Fruit fly (Drosophila melanogaster) whole organism, embryonic: ENCODE data around the gene CG10089.
A peak's percentile ranks its signal among the peaks of the same experiment; 100 is the strongest.

ENCODE experiments used
- Bteb2 ChIP-seq: fragments of 200-800 bp; sonication (Bioruptor generic); optimal IDR thresholded peaks from 2 replicates; lab custom pipeline; 2016; ENCODE audit warnings: missing biosample characterization, missing genetic modification characterization
- CG10267 ChIP-seq: fragments of 200-800 bp; sonication (Bioruptor generic); optimal IDR thresholded peaks from 2 replicates; lab custom pipeline; 2018; ENCODE audit warnings: missing biosample characterization, mild to moderate bottlenecking, missing genetic modification characterization, moderate library complexity
- CG11456 ChIP-seq: fragments of 200-800 bp; sonication (Bioruptor generic); IDR thresholded peaks from 3 replicates; pipeline ENCODE4 v1.3.6; 2022; ENCODE audit warnings: missing biosample characterization, missing genetic modification characterization
- CG12391 ChIP-seq: fragments of 200-800 bp; sonication (Bioruptor generic); optimal IDR thresholded peaks from 3 replicates; lab custom pipeline; 2018; ENCODE audit warnings: missing biosample characterization, mild to moderate bottlenecking, missing genetic modification characterization, moderate library complexity
- CG13287 ChIP-seq: fragments of 200-800 bp; sonication (Bioruptor generic); IDR thresholded peaks from 2 replicates; pipeline ENCODE4 v1.3.6; 2022; ENCODE audit warnings: missing biosample characterization, missing genetic modification characterization; ENCODE audit not compliant: partially characterized antibody
- CG13624 ChIP-seq: fragments of 200-800 bp; sonication (Bioruptor generic); optimal IDR thresholded peaks from 2 replicates; lab custom pipeline; 2016; ENCODE audit warnings: missing biosample characterization, missing genetic modification characterization
- CG14860 ChIP-seq: fragments of 200-800 bp; sonication (Bioruptor generic); IDR thresholded peaks from 3 replicates; pipeline ENCODE4 v1.3.6; 2022; ENCODE audit warnings: missing biosample characterization, missing genetic modification characterization; ENCODE audit not compliant: partially characterized antibody
- CG17186 ChIP-seq: fragments of 200-800 bp; sonication (Bioruptor generic); optimal IDR thresholded peaks from 3 replicates; lab custom pipeline; 2017; ENCODE audit warnings: missing biosample characterization, missing genetic modification reagents, missing genetic modification characterization
- CG17829 ChIP-seq: fragments of 200-800 bp; optimal IDR thresholded peaks from 2 replicates; lab custom pipeline; 2019; ENCODE audit warnings: missing biosample characterization, mild to moderate bottlenecking, missing genetic modification characterization, moderate library complexity
- CG34224 ChIP-seq: fragments of 200-800 bp; sonication (Bioruptor generic); IDR thresholded peaks from 3 replicates; pipeline ENCODE4 v1.3.6; 2022; ENCODE audit warnings: missing biosample characterization, missing genetic modification characterization; ENCODE audit not compliant: partially characterized antibody
- CG4360 ChIP-seq: fragments of 200-800 bp; sonication (Bioruptor generic); IDR thresholded peaks from 2 replicates; pipeline ENCODE4 v1.3.6; 2022; ENCODE audit warnings: missing biosample characterization, missing genetic modification characterization
- CG4617 ChIP-seq: fragments of 200-800 bp; sonication (Bioruptor generic); optimal IDR thresholded peaks from 3 replicates; lab custom pipeline; 2016; ENCODE audit warnings: missing biosample characterization, missing genetic modification characterization, borderline replicate concordance
- CG7928 ChIP-seq: fragments of 200-800 bp; sonication (Bioruptor generic); optimal IDR thresholded peaks from 2 replicates; lab custom pipeline; 2017; ENCODE audit warnings: missing biosample characterization, mild to moderate bottlenecking, missing genetic modification characterization
- CHES-1-like ChIP-seq: fragments of 200-800 bp; sonication (Bioruptor generic); optimal IDR thresholded peaks from 2 replicates; lab custom pipeline; 2016; ENCODE audit warnings: missing biosample characterization, missing genetic modification characterization
- D19A ChIP-seq: fragments of 200-800 bp; optimal IDR thresholded peaks from 3 replicates; lab custom pipeline; 2019; ENCODE audit warnings: missing biosample characterization, mild to moderate bottlenecking, missing genetic modification characterization, moderate library complexity
- Deaf1 ChIP-seq: fragments of 200-800 bp; optimal IDR thresholded peaks from 3 replicates; lab custom pipeline; 2019; ENCODE audit warnings: missing biosample characterization, mild to moderate bottlenecking, missing genetic modification characterization, moderate library complexity
- Dip2 ChIP-seq: fragments of 200-800 bp; sonication (Bioruptor generic); IDR thresholded peaks from 2 replicates; pipeline ENCODE4 v1.3.6; 2022; ENCODE audit warnings: missing biosample characterization, missing genetic modification characterization
- Dref ChIP-seq: fragments of 200-800 bp; sonication (Bioruptor generic); IDR thresholded peaks from 2 replicates; pipeline ENCODE4 v1.3.6; 2022; ENCODE audit warnings: missing biosample characterization, missing genetic modification characterization
- E2f2 ChIP-seq: fragments of 200-800 bp; sonication (Bioruptor generic); IDR thresholded peaks from 2 replicates; pipeline ENCODE4 v1.3.6; 2022; ENCODE audit warnings: missing biosample characterization, missing genetic modification characterization
- H2.0 ChIP-seq: fragments of 200-800 bp; sonication (Bioruptor generic); IDR thresholded peaks from 2 replicates; pipeline ENCODE4 v1.3.6; 2022; ENCODE audit warnings: missing biosample characterization, missing genetic modification characterization
- Hsf ChIP-seq: fragments of 200-800 bp; sonication (Bioruptor generic); optimal IDR thresholded peaks from 3 replicates; lab custom pipeline; 2016; ENCODE audit warnings: missing biosample characterization, missing genetic modification characterization
- Lhr ChIP-seq: fragments of 200-800 bp; sonication (Bioruptor generic); optimal IDR thresholded peaks from 3 replicates; lab custom pipeline; 2017; ENCODE audit warnings: mild to moderate bottlenecking, missing biosample characterization, missing genetic modification reagents, missing genetic modification characterization
- Med ChIP-seq: fragments of 200-800 bp; sonication (Bioruptor generic); peaks from one replicate; lab custom pipeline; 2016; ENCODE audit warnings: missing biosample characterization, missing genetic modification characterization, mild to moderate bottlenecking, inconsistent platforms, moderate library complexity
- Mes4 ChIP-seq: fragments of 200-800 bp; sonication (Bioruptor generic); optimal IDR thresholded peaks from 2 replicates; lab custom pipeline; 2016; ENCODE audit warnings: missing biosample characterization, missing genetic modification characterization
- Myb ChIP-seq: fragments of 200-800 bp; sonication (Bioruptor generic); optimal IDR thresholded peaks from 2 replicates; lab custom pipeline; 2016; ENCODE audit warnings: missing biosample characterization, missing genetic modification characterization
- NK7.1 ChIP-seq: fragments of 200-800 bp; sonication (Bioruptor generic); optimal IDR thresholded peaks from 3 replicates; lab custom pipeline; 2016; ENCODE audit warnings: missing biosample characterization, missing genetic modification characterization
- Pdp1 ChIP-seq, 2 experiments: fragments of 200-800 bp; sonication (Bioruptor generic); optimal IDR thresholded peaks; 3 replicates each; lab custom pipeline; 2016; ENCODE audit warnings: missing biosample characterization in 2 of 2, missing genetic modification characterization in 2 of 2, mild to moderate bottlenecking in 1 of 2, moderate library complexity in 1 of 2
- Six4 ChIP-seq: fragments of 200-800 bp; sonication (Bioruptor generic); optimal IDR thresholded peaks from 2 replicates; lab custom pipeline; 2016; ENCODE audit warnings: missing biosample characterization, missing genetic modification characterization
- Spps ChIP-seq: fragments of 200-800 bp; sonication (Bioruptor generic); optimal IDR thresholded peaks from 2 replicates; lab custom pipeline; 2018; ENCODE audit warnings: missing biosample characterization, mild to moderate bottlenecking, missing genetic modification characterization
- Xbp1 ChIP-seq: fragments of 200-800 bp; sonication (Bioruptor generic); optimal IDR thresholded peaks from 3 replicates; lab custom pipeline; 2016; ENCODE audit warnings: missing biosample characterization, mild to moderate bottlenecking, missing genetic modification characterization
- YL-1 ChIP-seq: fragments of 200-800 bp; sonication (Bioruptor generic); optimal IDR thresholded peaks from 3 replicates; lab custom pipeline; 2017; ENCODE audit warnings: missing biosample characterization, mild to moderate bottlenecking, missing genetic modification characterization
- fd102C ChIP-seq: fragments of 200-800 bp; sonication (Bioruptor generic); optimal IDR thresholded peaks from 2 replicates; lab custom pipeline; 2018; ENCODE audit warnings: missing biosample characterization, mild to moderate bottlenecking, missing genetic modification characterization, moderate library complexity
- fd3F ChIP-seq: fragments of 200-800 bp; sonication (Bioruptor generic); optimal IDR thresholded peaks from 2 replicates; lab custom pipeline; 2018; ENCODE audit warnings: missing biosample characterization, mild to moderate bottlenecking, missing genetic modification characterization, moderate library complexity
- fu2 ChIP-seq: fragments of 200-800 bp; sonication (Bioruptor generic); optimal IDR thresholded peaks from 2 replicates; lab custom pipeline; 2016; ENCODE audit warnings: missing biosample characterization, missing genetic modification characterization
- klu ChIP-seq: fragments of 200-800 bp; sonication (Bioruptor generic); IDR thresholded peaks from 2 replicates; pipeline ENCODE4 v1.3.6; 2022; ENCODE audit warnings: missing biosample characterization, missing genetic modification characterization
- sob ChIP-seq: fragments of 200-800 bp; sonication (Bioruptor generic); IDR thresholded peaks from 2 replicates; pipeline ENCODE4 v1.3.6; 2022; ENCODE audit warnings: missing biosample characterization, missing genetic modification characterization
- unc-4 ChIP-seq: fragments of 200-800 bp; sonication (Bioruptor generic); IDR thresholded peaks from 2 replicates; pipeline ENCODE4 v1.3.6; 2022; ENCODE audit warnings: missing biosample characterization, missing genetic modification characterization; ENCODE audit not compliant: partially characterized antibody
- zfh2 ChIP-seq: fragments of 200-800 bp; sonication (Bioruptor generic); optimal IDR thresholded peaks from 2 replicates; lab custom pipeline; 2016; ENCODE audit warnings: missing biosample characterization, missing genetic modification characterization

CG10089 gene

dm6 chr3L:13442400-13442799, 32.2 kb downstream of the CG10089 start, which contains the start of gene cmb (continued):
- TF ChIP-seq CG7928 (GFP tag; lab: Kevin White, UChicago) (peak; percentile 94), zfh2 (no peak), Six4 (GFP tag; lab: Kevin White, UChicago) (no peak), CG11456 (no peak), H2.0 (GFP tag; lab: Robert Waterston, UW) (no peak), Dip2 (GFP tag; lab: Robert Waterston, UW) (no peak), Lhr (peak; percentile 17), Spps (tag; lab: Kevin White, UChicago) (no peak), Hsf (GFP tag; lab: Kevin White, UChicago) (no peak), Myb (GFP tag; lab: Kevin White, UChicago) (peak; percentile 35), fd102C (GFP tag; lab: Kevin White, UChicago) (no peak), CHES-1-like (GFP tag; lab: Kevin White, UChicago) (no peak), Med (GFP tag; lab: Kevin White, UChicago) (peak; percentile 27), CG34224 (no peak), Dref (GFP tag; lab: Robert Waterston, UW) (0 out of 2 replicates have a peak, but pooled peaks have one; percentile 22), CG10267 (peak; percentile 19), CG13287 (GFP tag; lab: Robert Waterston, UW) (peak; percentile 38; the same call in 1 of the 2 replicates), E2f2 (GFP tag; lab: Robert Waterston, UW) (peak; percentile 83), CG12391 (peak; percentile 9), YL-1 (GFP tag; lab: Kevin White, UChicago) (peak; percentile 53), CG17829 (tag; lab: Kevin White, UChicago) (peak; percentile 38), sob (GFP tag; lab: Robert Waterston, UW) (no peak), CG13624 (GFP tag; lab: Kevin White, UChicago) (no peak), NK7.1 (GFP tag; lab: Kevin White, UChicago) (no peak), fu2 (GFP tag; lab: Kevin White, UChicago) (no peak), CG4360 (GFP tag; lab: Robert Waterston, UW) (0 out of 2 replicates have a peak, but pooled peaks have one; percentile 18), Xbp1 (GFP tag; lab: Kevin White, UChicago) (no peak), CG4617 (peak; percentile 39)
- TF ChIP-seq, all 482 proteins: peak for 42

DNA sequence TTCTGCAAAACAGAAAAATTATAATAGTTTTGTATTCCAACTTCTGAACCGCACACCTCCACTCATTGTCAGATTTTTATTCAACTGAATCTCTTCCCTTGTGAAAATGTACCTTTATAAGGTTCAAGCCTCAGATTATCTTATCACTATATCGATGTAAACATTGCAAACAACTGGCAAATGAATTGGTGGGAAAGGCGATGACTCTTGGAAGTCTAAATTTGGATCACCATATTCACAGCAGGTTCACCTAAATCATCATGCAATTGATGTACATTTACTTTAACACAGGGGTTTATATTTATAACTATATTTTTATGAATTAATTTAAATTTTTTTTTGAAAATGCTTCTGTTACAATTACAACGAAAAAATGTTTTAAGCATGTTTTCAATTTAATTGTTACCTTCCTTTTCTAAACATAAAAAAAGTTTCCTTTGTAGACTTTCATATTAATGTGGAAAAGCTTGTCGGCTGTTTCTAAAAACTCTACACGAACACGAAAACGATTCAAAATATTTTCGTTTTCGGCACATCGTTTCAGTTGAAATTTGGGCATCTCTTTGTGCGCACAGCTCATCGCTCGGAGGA, 34.1 kb downstream of the CG10089 start, which contains the start of the genes CG10140 and CG14109:
TSS of gene CG10140 (minus strand) at position 101 of the 591 bp plus-strand sequence.
TSS of gene CG14109 (plus strand) at position 541 of the 591 bp plus-strand sequence.
- TF ChIP-seq unc-4 (GFP tag; lab: Robert Waterston, UW) (no peak), D19A (tag; lab: Kevin White, UChicago) (peak; percentile 20), Mes4 (GFP tag; lab: Kevin White, UChicago) (no peak), Deaf1 (tag; lab: Kevin White, UChicago) (peak; percentile 89)

DNA sequence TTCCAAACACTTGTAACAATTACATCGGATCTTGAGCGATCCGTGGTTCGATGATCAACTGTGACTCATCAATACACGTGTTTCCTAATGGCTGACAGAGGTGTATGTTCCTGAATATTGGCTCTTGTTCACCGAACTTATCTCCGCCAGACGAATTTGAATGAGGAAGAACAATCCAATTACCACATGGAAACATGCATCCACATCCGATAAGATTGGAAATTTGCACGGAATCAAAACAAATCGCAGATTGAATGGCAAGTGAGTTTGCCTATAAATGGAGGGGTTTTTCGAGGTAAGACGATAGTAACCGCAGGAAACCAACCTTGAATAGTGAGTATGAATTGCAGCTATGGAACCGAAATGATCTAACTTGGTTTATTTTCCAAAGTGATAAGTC, 36.9 kb downstream of the CG10089 start, which contains the start of gene CG10725:
TSS of gene CG10725 (plus strand) at position 301 of the 400 bp plus-strand sequence.
- TF ChIP-seq Pdp1 (GFP tag; optimal IDR thresholded peaks at IDR 0.05; lab: Kevin White, UChicago), result no peak
- no peak for TF ChIP-seq CG14860
- TF ChIP-seq fd3F (GFP tag; lab: Kevin White, UChicago), result no peak
- TF ChIP-seq Bteb2, result no peak
- no peak for TF ChIP-seq klu
- TF ChIP-seq CG17186, result no peak
- TF ChIP-seq CG34224, result no peak
